Worm (Caenorhabditis elegans) whole organism, L2 larva: ENCODE results near the gene atx-3.

ENCODE experiments used
- C34F6.9 ChIP-seq: fragments of 150-350 bp; optimal IDR thresholded peaks from 2 replicates; lab custom pipeline; 2014; ENCODE audit warnings: missing biosample characterization, missing genetic modification characterization
- F13H6.1 ChIP-seq: sonication (generic microtip); optimal IDR thresholded peaks from 2 replicates; lab custom pipeline; 2016; ENCODE audit warnings: missing genetic modification characterization, missing compliant biosample characterization
- R02D3.7 ChIP-seq: fragments of 150-350 bp; optimal IDR thresholded peaks from 2 replicates; lab custom pipeline; 2014; ENCODE audit warnings: missing biosample characterization, missing genetic modification characterization
- Y55F3AM.14 ChIP-seq: fragments of 200-800 bp; sonication (Bioruptor generic); optimal IDR thresholded peaks from 2 replicates; lab custom pipeline; 2018; ENCODE audit warnings: mild to moderate bottlenecking, missing genetic modification characterization, missing compliant biosample characterization
- ZK546.5 ChIP-seq: sonication (generic microtip); optimal IDR thresholded peaks from 2 replicates; lab custom pipeline; 2017; ENCODE audit warnings: missing biosample characterization, missing genetic modification characterization
- alr-1 ChIP-seq: fragments of 150-350 bp; optimal IDR thresholded peaks from 2 replicates; lab custom pipeline; 2014; ENCODE audit warnings: missing biosample characterization, missing genetic modification characterization
- aly-2 ChIP-seq: fragments of 150-350 bp; optimal IDR thresholded peaks from 2 replicates; lab custom pipeline; 2014; ENCODE audit warnings: missing biosample characterization, missing genetic modification characterization
- ama-1 ChIP-seq: fragments of 150-350 bp; optimal IDR thresholded peaks from 2 replicates; lab custom pipeline; 2018; ENCODE audit warnings: inconsistent platforms
- blmp-1 ChIP-seq: sonication (generic microtip); optimal IDR thresholded peaks from 2 replicates; lab custom pipeline; 2017; ENCODE audit warnings: missing genetic modification characterization, mild to moderate bottlenecking, missing compliant biosample characterization, antibody characterized with exemption, moderate library complexity; ENCODE audit not compliant: insufficient read depth
- ceh-16 ChIP-seq: fragments of 150-350 bp; optimal IDR thresholded peaks from 2 replicates; lab custom pipeline; 2014; ENCODE audit warnings: missing biosample characterization, missing genetic modification characterization
- ceh-82 ChIP-seq: fragments of 150-350 bp; optimal IDR thresholded peaks from 2 replicates; lab custom pipeline; 2014; ENCODE audit warnings: missing biosample characterization, missing genetic modification characterization
- crh-2 ChIP-seq: sonication (generic microtip); optimal IDR thresholded peaks from 2 replicates; lab custom pipeline; 2017; ENCODE audit warnings: missing biosample characterization, missing genetic modification characterization
- dmd-4 ChIP-seq: sonication (generic microtip); optimal IDR thresholded peaks from 2 replicates; lab custom pipeline; 2017; ENCODE audit warnings: missing biosample characterization, missing genetic modification characterization
- egl-27 ChIP-seq: sonication (generic microtip); optimal IDR thresholded peaks from 3 replicates; lab custom pipeline; 2017; ENCODE audit warnings: missing biosample characterization, missing genetic modification reagents, missing genetic modification characterization
- elt-1 ChIP-seq: fragments of 150-350 bp; optimal IDR thresholded peaks from 2 replicates; lab custom pipeline; 2014; ENCODE audit warnings: missing biosample characterization, missing genetic modification characterization
- elt-3 ChIP-seq: sonication (generic microtip); optimal IDR thresholded peaks from 2 replicates; lab custom pipeline; 2017; ENCODE audit warnings: missing biosample characterization, missing genetic modification characterization
- fos-1 ChIP-seq: fragments of 150-350 bp; optimal IDR thresholded peaks from 2 replicates; lab custom pipeline; 2014; ENCODE audit warnings: missing biosample characterization, missing genetic modification characterization
- gmeb-1 ChIP-seq: fragments of 150-350 bp; optimal IDR thresholded peaks from 2 replicates; lab custom pipeline; 2014; ENCODE audit warnings: missing biosample characterization, missing genetic modification characterization
- lin-11 ChIP-seq: fragments of 150-350 bp; sonication (generic microtip); optimal IDR thresholded peaks from 2 replicates; lab custom pipeline; 2014; ENCODE audit warnings: missing biosample characterization, missing genetic modification characterization, inconsistent platforms, mixed read lengths
- lin-13 ChIP-seq: fragments of 150-350 bp; optimal IDR thresholded peaks from 2 replicates; lab custom pipeline; 2014; ENCODE audit warnings: missing biosample characterization, missing genetic modification reagents, missing genetic modification characterization
- lin-39 ChIP-seq: fragments of 150-350 bp; optimal IDR thresholded peaks from 2 replicates; lab custom pipeline; 2014; ENCODE audit warnings: missing biosample characterization, missing genetic modification reagents, missing genetic modification characterization
- lsy-2 ChIP-seq, 2 experiments: fragments of 150-350 bp in 1 of 2; sonication (generic microtip) in 1 of 2; optimal IDR thresholded peaks; 2 replicates each; lab custom pipeline; 2014 to 2017; ENCODE audit warnings: missing biosample characterization in 2 of 2, missing genetic modification characterization in 2 of 2
- mab-5 ChIP-seq: fragments of 150-350 bp; optimal IDR thresholded peaks from 2 replicates; lab custom pipeline; 2014; ENCODE audit warnings: missing biosample characterization, missing genetic modification characterization
- mbf-1 ChIP-seq: sonication (generic microtip); optimal IDR thresholded peaks from 2 replicates; lab custom pipeline; 2017; ENCODE audit warnings: missing biosample characterization, missing genetic modification characterization
- mdl-1 ChIP-seq, 2 experiments: fragments of 150-350 bp in 1 of 2; sonication (generic microtip) in 1 of 2; optimal IDR thresholded peaks; 2 replicates each; lab custom pipeline; 2017; ENCODE audit warnings: missing biosample characterization in 2 of 2, missing genetic modification characterization in 2 of 2
- nhr-10 ChIP-seq: sonication (generic microtip); optimal IDR thresholded peaks from 2 replicates; lab custom pipeline; 2017; ENCODE audit warnings: missing biosample characterization, missing genetic modification characterization
- nhr-11 ChIP-seq: fragments of 150-350 bp; optimal IDR thresholded peaks from 2 replicates; lab custom pipeline; 2014; ENCODE audit warnings: missing biosample characterization, missing genetic modification characterization
- nhr-12 ChIP-seq: fragments of 150-350 bp; optimal IDR thresholded peaks from 2 replicates; lab custom pipeline; 2014; ENCODE audit warnings: missing biosample characterization, missing genetic modification characterization
- nhr-129 ChIP-seq: fragments of 150-350 bp; optimal IDR thresholded peaks from 2 replicates; lab custom pipeline; 2014; ENCODE audit warnings: missing biosample characterization, missing genetic modification characterization
- nhr-21 ChIP-seq: fragments of 150-350 bp; optimal IDR thresholded peaks from 2 replicates; lab custom pipeline; 2014; ENCODE audit warnings: missing biosample characterization, missing genetic modification characterization
- nhr-23 ChIP-seq: fragments of 150-350 bp; optimal IDR thresholded peaks from 2 replicates; lab custom pipeline; 2014; ENCODE audit warnings: missing biosample characterization, missing genetic modification reagents, missing genetic modification characterization
- nhr-237 ChIP-seq: fragments of 150-350 bp; optimal IDR thresholded peaks from 2 replicates; lab custom pipeline; 2014; ENCODE audit warnings: missing biosample characterization, missing genetic modification characterization
- nhr-25 ChIP-seq: fragments of 150-350 bp; sonication (generic microtip); optimal IDR thresholded peaks from 3 replicates; lab custom pipeline; 2014; ENCODE audit warnings: missing biosample characterization, missing genetic modification characterization
- nhr-6 ChIP-seq: fragments of 150-350 bp; optimal IDR thresholded peaks from 2 replicates; lab custom pipeline; 2014; ENCODE audit warnings: missing biosample characterization, missing genetic modification characterization
- nhr-77 ChIP-seq: fragments of 150-350 bp; optimal IDR thresholded peaks from 2 replicates; lab custom pipeline; 2014; ENCODE audit warnings: missing biosample characterization, missing genetic modification characterization
- peb-1 ChIP-seq: fragments of 150-350 bp; optimal IDR thresholded peaks from 2 replicates; lab custom pipeline; 2014; ENCODE audit warnings: missing biosample characterization, missing genetic modification characterization
- sem-4 ChIP-seq: fragments of 150-350 bp; optimal IDR thresholded peaks from 2 replicates; lab custom pipeline; 2014; ENCODE audit warnings: missing biosample characterization, missing genetic modification reagents, missing genetic modification characterization
- skn-1 ChIP-seq: sonication (generic microtip); optimal IDR thresholded peaks from 2 replicates; lab custom pipeline; 2017; ENCODE audit warnings: missing biosample characterization, missing genetic modification characterization
- sma-3 ChIP-seq: sonication (generic microtip); optimal IDR thresholded peaks from 2 replicates; lab custom pipeline; 2016; ENCODE audit warnings: missing genetic modification reagents, missing genetic modification characterization, missing compliant biosample characterization
- sma-9 ChIP-seq, 2 experiments: fragments of 150-350 bp in 1 of 2; sonication (generic microtip) in 1 of 2; optimal IDR thresholded peaks; 2 replicates each; lab custom pipeline; 2014 to 2016; ENCODE audit warnings: missing genetic modification characterization in 2 of 2, mild to moderate bottlenecking in 1 of 2, missing biosample characterization in 1 of 2, missing compliant biosample characterization in 1 of 2, missing genetic modification reagents in 1 of 2, moderate library complexity in 1 of 2
- snpc-4 ChIP-seq: fragments of 150-350 bp; optimal IDR thresholded peaks from 2 replicates; lab custom pipeline; 2014; ENCODE audit warnings: missing biosample characterization, missing genetic modification characterization
- unc-39 ChIP-seq: fragments of 150-350 bp; optimal IDR thresholded peaks from 2 replicates; lab custom pipeline; 2014; ENCODE audit warnings: missing biosample characterization, missing genetic modification characterization
- unc-62 ChIP-seq: fragments of 150-350 bp; optimal IDR thresholded peaks from 2 replicates; lab custom pipeline; 2014; ENCODE audit warnings: missing biosample characterization, missing genetic modification reagents, missing genetic modification characterization
- zag-1 ChIP-seq: fragments of 150-350 bp; optimal IDR thresholded peaks from 2 replicates; lab custom pipeline; 2014; ENCODE audit warnings: missing biosample characterization, missing genetic modification characterization
- ztf-1 ChIP-seq: fragments of 200-800 bp; sonication (Bioruptor generic); conservative IDR thresholded peaks from 2 replicates; pipeline ENCODE4 v1.3.6; 2022; ENCODE audit warnings: missing genetic modification characterization, missing compliant biosample characterization
- ztf-11 ChIP-seq: sonication (generic microtip); optimal IDR thresholded peaks from 2 replicates; lab custom pipeline; 2017; ENCODE audit warnings: missing biosample characterization, missing genetic modification characterization
- ztf-4 ChIP-seq: fragments of 150-350 bp; optimal IDR thresholded peaks from 2 replicates; lab custom pipeline; 2014; ENCODE audit warnings: missing biosample characterization, missing genetic modification characterization

The atx-3 gene

DNA sequence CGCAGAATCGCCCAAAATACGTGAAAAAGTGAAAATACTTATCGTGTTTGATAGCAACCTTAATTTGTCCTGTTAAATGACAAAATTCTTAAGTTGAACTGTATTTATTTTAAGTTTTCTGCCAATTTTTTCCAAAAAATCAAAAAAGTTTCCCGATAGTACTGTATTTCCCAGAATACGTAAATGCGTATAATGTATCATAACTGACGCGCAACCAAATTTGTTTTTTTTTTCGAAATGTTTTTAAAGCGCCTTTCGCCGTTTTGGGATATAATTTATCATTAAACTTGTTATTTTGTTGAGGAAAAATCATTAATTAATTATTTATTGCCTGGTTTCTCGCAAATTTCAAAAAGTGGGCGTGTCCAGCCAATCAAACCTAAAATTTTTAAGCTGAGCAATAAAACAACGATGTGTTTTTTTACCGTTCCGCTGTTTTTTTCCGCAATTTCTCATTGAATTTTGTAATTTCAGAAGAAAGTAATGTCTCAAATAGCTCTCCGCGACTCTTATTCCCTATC, 6.2 kb downstream of the atx-3 start, which contains the start of gene fbxa-95:
Gene fbxa-95, plus strand, starts transcription at position 471 of the 521 bp plus-strand sequence.
- no peak for TF ChIP-seq nhr-6 (tag; lab: Kevin White, UChicago)
- TF ChIP-seq Y55F3AM.14 = no peak
- no peak for TF ChIP-seq ZK546.5 (tag; lab: Kevin White, UChicago)
- no peak for TF ChIP-seq nhr-10 (tag; lab: Kevin White, UChicago)
- no peak for TF ChIP-seq nhr-11 (tag; lab: Kevin White, UChicago)
- no peak for TF ChIP-seq mbf-1 (tag; lab: Kevin White, UChicago)
- TF ChIP-seq mab-5 (tag; lab: Kevin White, UChicago) = no peak
- TF ChIP-seq nhr-237 (tag; lab: Kevin White, UChicago) = no peak
- no peak for TF ChIP-seq egl-27 (tag; lab: Kevin White, UChicago)
- no peak for TF ChIP-seq ztf-4 (tag; lab: Kevin White, UChicago)
- TF ChIP-seq mdl-1 (tag; optimal IDR thresholded peaks at IDR 0.05; lab: Kevin White, UChicago) = no peak
- no peak for TF ChIP-seq elt-1 (tag; lab: Kevin White, UChicago)
- no peak for TF ChIP-seq elt-3 (tag; lab: Kevin White, UChicago)
- no peak for TF ChIP-seq unc-62 (GFP tag; lab: Kevin White, UChicago)
- no peak for TF ChIP-seq lin-13
- TF ChIP-seq F13H6.1 (tag; lab: Kevin White, UChicago) = no peak
- no peak for TF ChIP-seq nhr-21 (tag; lab: Kevin White, UChicago)
- TF ChIP-seq ceh-16 (tag; lab: Kevin White, UChicago) = no peak
- no peak for TF ChIP-seq ztf-1

DNA sequence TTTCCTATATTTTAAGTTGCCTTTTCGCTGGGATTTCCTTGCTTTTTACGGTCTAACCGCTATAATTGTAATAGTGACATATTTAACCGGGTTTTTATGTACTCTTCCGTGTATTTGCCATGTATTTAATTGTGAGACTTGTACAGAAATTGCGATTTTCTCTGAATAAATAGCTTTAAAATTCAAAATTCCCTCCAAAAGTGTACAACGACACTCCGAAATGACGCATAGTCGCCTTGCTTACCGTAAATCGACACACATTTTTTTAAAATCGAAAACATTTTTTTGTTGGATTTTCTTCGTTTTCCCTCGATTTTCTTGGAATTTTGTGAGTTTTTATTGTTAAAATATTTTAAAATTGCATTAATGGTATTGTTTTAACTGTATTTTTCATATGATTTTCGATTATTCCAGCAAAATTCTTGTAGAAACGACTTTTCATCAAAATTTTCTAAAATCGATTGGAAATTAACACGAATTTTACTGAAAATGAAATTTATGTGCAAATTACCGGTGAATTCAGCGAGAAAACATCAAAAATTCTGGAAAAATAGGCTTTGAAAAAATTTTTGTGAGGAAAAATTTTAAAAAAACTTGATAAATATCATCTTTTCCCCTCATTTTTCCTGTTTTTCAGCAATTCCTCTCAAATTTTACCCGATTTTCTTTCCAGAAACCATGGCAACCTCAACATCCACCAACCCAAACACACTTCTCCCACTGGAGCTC, 7.4 kb downstream of the atx-3 start, which contains the start of gene lsm-5:
Gene lsm-5, plus strand, starts transcription at position 679 of the 729 bp plus-strand sequence.
- TF ChIP-seq sma-9 (GFP tag; optimal IDR thresholded peaks at IDR 0.05; lab: Kevin White, UChicago) = peak; percentile 44
- TF ChIP-seq sma-9 (tag; optimal IDR thresholded peaks at IDR 0.05; lab: Kevin White, UChicago) = no peak
- TF ChIP-seq nhr-25 (tag; lab: Kevin White, UChicago) = peak; percentile 40
- TF ChIP-seq mab-5 (tag; lab: Kevin White, UChicago) = no peak
- TF ChIP-seq ZK546.5 (tag; lab: Kevin White, UChicago) = no peak
- TF ChIP-seq sma-3 = peak; percentile 39
- TF ChIP-seq nhr-129 = peak; percentile 77
- TF ChIP-seq peb-1 = no peak
- TF ChIP-seq ceh-82 (tag; lab: Kevin White, UChicago) = no peak
- no peak for TF ChIP-seq alr-1 (tag; lab: Kevin White, UChicago)
- TF ChIP-seq nhr-237 (tag; lab: Kevin White, UChicago) = no peak
- TF ChIP-seq nhr-11 (tag; lab: Kevin White, UChicago) = no peak
- no peak for TF ChIP-seq sem-4 (tag; lab: Kevin White, UChicago)
- TF ChIP-seq skn-1 (tag; lab: Kevin White, UChicago) = no peak
- TF ChIP-seq unc-62 (GFP tag; lab: Kevin White, UChicago) = no peak
- TF ChIP-seq ama-1 (lab: Kevin White, UChicago) = peak; percentile 95
- no peak for TF ChIP-seq elt-1 (tag; lab: Kevin White, UChicago)
- no peak for TF ChIP-seq lin-39 (tag; lab: Kevin White, UChicago)
- TF ChIP-seq ceh-16 (tag; lab: Kevin White, UChicago) = peak; percentile 25
- TF ChIP-seq gmeb-1 = peak; percentile 93
- TF ChIP-seq aly-2 (tag; lab: Kevin White, UChicago) = no peak
- no peak for TF ChIP-seq egl-27 (tag; lab: Kevin White, UChicago)
- TF ChIP-seq mdl-1 (tag; optimal IDR thresholded peaks at IDR 0.05; lab: Kevin White, UChicago) = no peak
- no peak for TF ChIP-seq unc-39
- no peak for TF ChIP-seq nhr-12 (tag; lab: Kevin White, UChicago)
- TF ChIP-seq lin-11 (tag; lab: Kevin White, UChicago) = no peak
- TF ChIP-seq fos-1 (tag; lab: Kevin White, UChicago) = peak; percentile 27
- peak; percentile 22 for TF ChIP-seq snpc-4 (tag; lab: Kevin White, UChicago)
- peak; percentile 61 for TF ChIP-seq crh-2 (tag; lab: Kevin White, UChicago)
- TF ChIP-seq lin-13 = peak; percentile 26
- no peak for TF ChIP-seq mbf-1 (tag; lab: Kevin White, UChicago)
- TF ChIP-seq zag-1 = no peak
- no peak for TF ChIP-seq nhr-23 (tag; lab: Kevin White, UChicago)
- TF ChIP-seq ztf-1 = no peak
- TF ChIP-seq nhr-10 (tag; lab: Kevin White, UChicago) = no peak
- peak; percentile 37 for TF ChIP-seq F13H6.1 (tag; lab: Kevin White, UChicago)
- TF ChIP-seq nhr-21 (tag; lab: Kevin White, UChicago) = peak; percentile 40
- TF ChIP-seq blmp-1 (tag; lab: Kevin White, UChicago) = no peak
- TF ChIP-seq elt-3 (tag; lab: Kevin White, UChicago) = no peak
- TF ChIP-seq R02D3.7 (tag; lab: Kevin White, UChicago) = peak; percentile 84
- peak in 1 of 2 experiments; percentile 80 for TF ChIP-seq lsy-2 (tag; optimal IDR thresholded peaks at IDR 0.05; lab: Kevin White, UChicago)
- peak; percentile 66 for TF ChIP-seq C34F6.9 (tag; lab: Kevin White, UChicago)
- no peak for TF ChIP-seq nhr-77 (tag; lab: Kevin White, UChicago)
- no peak for TF ChIP-seq ztf-11
- TF ChIP-seq dmd-4 (tag; lab: Kevin White, UChicago) = no peak
- TF ChIP-seq nhr-6 (tag; lab: Kevin White, UChicago) = peak; percentile 36
- no peak for TF ChIP-seq Y55F3AM.14
- no peak for TF ChIP-seq ztf-4 (tag; lab: Kevin White, UChicago)
